Worm (Caenorhabditis elegans): ENCODE measurements around the gene vps-26.
A peak's percentile ranks its signal among the peaks of the same experiment; 100 is the strongest.
"Not testable (repeated sequence)": the region's sequence is repeated elsewhere in the genome, so short reads cannot be mapped to it uniquely, and the experiment has no call there.

The vps-26 gene

ce11 chrIV:9299145-9299544 is 42.4 kb downstream of the vps-26 start, which contains the start of gene F49C12.2:
TSS of gene F49C12.2 (minus strand) at chrIV:9299245.
- no peak for TF ChIP-seq sma-3 (GFP tag; optimal IDR thresholded peaks at IDR 0.05)

ce11 chrIV:9296285-9296684 is 45.3 kb downstream of the vps-26 start, which contains the start of gene F49C12.1:
TSS of gene F49C12.1 (minus strand) at chrIV:9296354.
- no peak for TF ChIP-seq mab-5 (tag; optimal IDR thresholded peaks at IDR 0.05)
- no peak for TF ChIP-seq skn-1 (tag; optimal IDR thresholded peaks at IDR 0.05)
- TF ChIP-seq F13H6.1 (tag; optimal IDR thresholded peaks at IDR 0.05), result no peak
- no peak for TF ChIP-seq mdl-1 (tag; optimal IDR thresholded peaks at IDR 0.05)
- TF ChIP-seq sem-4 (tag; optimal IDR thresholded peaks at IDR 0.05), result no peak
- no peak for TF ChIP-seq nhr-6 (tag; optimal IDR thresholded peaks at IDR 0.05)
- no peak for TF ChIP-seq crh-2 (tag; optimal IDR thresholded peaks at IDR 0.05)
- TF ChIP-seq unc-39 (tag; optimal IDR thresholded peaks at IDR 0.05), result no peak
- no peak for TF ChIP-seq unc-62 (GFP tag; optimal IDR thresholded peaks at IDR 0.05)
- TF ChIP-seq ztf-11 (tag; optimal IDR thresholded peaks at IDR 0.05), result no peak
- no peak for TF ChIP-seq snpc-4 (tag; optimal IDR thresholded peaks at IDR 0.05)
- TF ChIP-seq ztf-1 (GFP tag; conservative IDR thresholded peaks at IDR 0.05), result no peak
- TF ChIP-seq blmp-1 (tag; optimal IDR thresholded peaks at IDR 0.05; ENCODE audit: insufficient read depth), result no peak

ce11 chrIV:9293825-9294224 is 47.8 kb downstream of the vps-26 start, which contains the start of gene nhr-264:
TSS of gene nhr-264 (minus strand) at chrIV:9293925.
- TF ChIP-seq ceh-82, crh-2, lsy-2 (tag; optimal IDR thresholded peaks at IDR 0.05): not testable (repeated sequence)

- TF ChIP-seq nhr-129 (tag; optimal IDR thresholded peaks at IDR 0.05) (no peak), F13H6.1 (tag; optimal IDR thresholded peaks at IDR 0.05) (no peak), fos-1 (tag; optimal IDR thresholded peaks at IDR 0.05) (no peak), nhr-237 (tag; optimal IDR thresholded peaks at IDR 0.05) (no peak), elt-1 (tag; optimal IDR thresholded peaks at IDR 0.05) (peak; percentile 73), ZK546.5 (tag; optimal IDR thresholded peaks at IDR 0.05) (no peak), nhr-23 (tag; optimal IDR thresholded peaks at IDR 0.05) (no peak), unc-39 (tag; optimal IDR thresholded peaks at IDR 0.05) (no peak), lin-11 (tag; optimal IDR thresholded peaks at IDR 0.05) (no peak)
These were observed 52.0 kb downstream of the vps-26 start for ce11 chrIV:9289635-9290034.

Data from whole organism, L2 larva.